Fruit fly (Drosophila melanogaster) whole organism, embryonic: Measurements from ENCODE around the gene CG6966.

Source experiments
- CG10979 ChIP-seq: fragments of 200-800 bp; sonication (Bioruptor generic); optimal IDR thresholded peaks from 2 replicates; lab custom pipeline; 2018; ENCODE audit warnings: missing biosample characterization, mild to moderate bottlenecking, missing genetic modification characterization, moderate library complexity
- CG11504 ChIP-seq: fragments of 200-800 bp; sonication (Bioruptor generic); optimal IDR thresholded peaks from 3 replicates; lab custom pipeline; 2019; ENCODE audit warnings: missing biosample characterization, mild to moderate bottlenecking, missing genetic modification characterization, moderate library complexity
- CG12769 ChIP-seq: fragments of 200-800 bp; sonication (Bioruptor generic); optimal IDR thresholded peaks from 2 replicates; lab custom pipeline; 2019; ENCODE audit warnings: missing biosample characterization, mild to moderate bottlenecking, missing genetic modification characterization, moderate library complexity
- CG13624 ChIP-seq: fragments of 200-800 bp; sonication (Bioruptor generic); optimal IDR thresholded peaks from 2 replicates; lab custom pipeline; 2016; ENCODE audit warnings: missing biosample characterization, missing genetic modification characterization
- CG14441 ChIP-seq: fragments of 200-800 bp; sonication (Bioruptor generic); IDR thresholded peaks from 2 replicates; pipeline ENCODE4 v1.3.6; 2022; ENCODE audit warnings: missing biosample characterization, missing genetic modification characterization
- CG1647 ChIP-seq: fragments of 200-800 bp; sonication (Bioruptor generic); optimal IDR thresholded peaks from 3 replicates; lab custom pipeline; 2016; ENCODE audit warnings: missing biosample characterization, missing genetic modification characterization
- CG17568 ChIP-seq: fragments of 200-800 bp; sonication (Bioruptor generic); optimal IDR thresholded peaks from 2 replicates; lab custom pipeline; 2018; ENCODE audit warnings: missing biosample characterization, mild to moderate bottlenecking, missing genetic modification characterization, moderate library complexity
- CG18619 ChIP-seq: fragments of 200-800 bp; sonication (Bioruptor generic); optimal IDR thresholded peaks from 3 replicates; lab custom pipeline; 2017; ENCODE audit warnings: missing biosample characterization, mild to moderate bottlenecking, missing genetic modification characterization
- CG2678 ChIP-seq: fragments of 200-800 bp; sonication (Bioruptor generic); optimal IDR thresholded peaks from 3 replicates; lab custom pipeline; 2019; ENCODE audit warnings: missing biosample characterization, mild to moderate bottlenecking, missing genetic modification characterization, moderate library complexity
- CG2875 ChIP-seq: fragments of 200-800 bp; sonication (Bioruptor generic); optimal IDR thresholded peaks from 2 replicates; lab custom pipeline; 2017; ENCODE audit warnings: missing biosample characterization, mild to moderate bottlenecking, missing genetic modification characterization, missing genetic modification reagents
- CG3065 ChIP-seq: fragments of 200-800 bp; sonication (Bioruptor generic); optimal IDR thresholded peaks from 2 replicates; lab custom pipeline; 2016; ENCODE audit warnings: missing biosample characterization, missing genetic modification characterization
- CG34422 ChIP-seq: fragments of 200-800 bp; sonication (Bioruptor generic); IDR thresholded peaks from 3 replicates; pipeline ENCODE4 v1.3.6; 2022; ENCODE audit warnings: missing biosample characterization, missing genetic modification characterization
- CG7786 ChIP-seq: fragments of 200-800 bp; sonication (Bioruptor generic); optimal IDR thresholded peaks from 2 replicates; lab custom pipeline; 2016; ENCODE audit warnings: missing biosample characterization, missing genetic modification characterization
- CG9727 ChIP-seq: fragments of 200-800 bp; sonication (Bioruptor generic); optimal IDR thresholded peaks from 3 replicates; lab custom pipeline; 2017; ENCODE audit warnings: missing biosample characterization, mild to moderate bottlenecking, missing genetic modification characterization
- CG9797 ChIP-seq: fragments of 200-800 bp; sonication (Bioruptor generic); optimal IDR thresholded peaks from 3 replicates; lab custom pipeline; 2018; ENCODE audit warnings: missing biosample characterization, mild to moderate bottlenecking, missing genetic modification characterization
- CG9932 ChIP-seq: fragments of 200-800 bp; sonication (Bioruptor generic); IDR thresholded peaks from 2 replicates; pipeline ENCODE4 v1.3.6; 2022; ENCODE audit warnings: missing biosample characterization, missing genetic modification characterization
- Eip74EF ChIP-seq, 2 experiments: fragments of 200-800 bp in 1 of 2; fragments of >200 bp in 1 of 2; sonication (Bioruptor generic) in 1 of 2; optimal IDR thresholded peaks; 2 replicates each; lab custom pipeline; 2017 to 2019; ENCODE audit warnings: missing biosample characterization in 2 of 2, missing genetic modification characterization in 2 of 2, mild to moderate bottlenecking in 1 of 2, moderate library complexity in 1 of 2
- Elba2 ChIP-seq: fragments of 200-800 bp; sonication (Bioruptor generic); optimal IDR thresholded peaks from 3 replicates; lab custom pipeline; 2016; ENCODE audit warnings: missing biosample characterization, missing genetic modification characterization
- Fer2 ChIP-seq: fragments of 200-800 bp; sonication (Bioruptor generic); optimal IDR thresholded peaks from 2 replicates; lab custom pipeline; 2018; ENCODE audit warnings: missing biosample characterization, mild to moderate bottlenecking, missing genetic modification characterization, moderate library complexity
- H2.0 ChIP-seq: fragments of 200-800 bp; sonication (Bioruptor generic); IDR thresholded peaks from 2 replicates; pipeline ENCODE4 v1.3.6; 2022; ENCODE audit warnings: missing biosample characterization, missing genetic modification characterization
- Lpt ChIP-seq: fragments of >200 bp; optimal IDR thresholded peaks from 2 replicates; lab custom pipeline; 2018; ENCODE audit warnings: missing biosample characterization, missing genetic modification characterization
- MTF-1 ChIP-seq: fragments of 200-800 bp; sonication (Bioruptor generic); optimal IDR thresholded peaks from 2 replicates; lab custom pipeline; 2018; ENCODE audit warnings: missing biosample characterization, mild to moderate bottlenecking, missing genetic modification characterization, borderline replicate concordance
- Max ChIP-seq: fragments of 200-800 bp; sonication (Bioruptor generic); optimal IDR thresholded peaks from 2 replicates; lab custom pipeline; 2016; ENCODE audit warnings: missing biosample characterization, mild to moderate bottlenecking, missing genetic modification characterization
- Meics ChIP-seq: fragments of 200-800 bp; sonication (Bioruptor generic); optimal IDR thresholded peaks from 2 replicates; lab custom pipeline; 2017; ENCODE audit warnings: missing biosample characterization, mild to moderate bottlenecking, missing genetic modification characterization
- Optix ChIP-seq: fragments of 200-800 bp; sonication (Bioruptor generic); IDR thresholded peaks from 3 replicates; pipeline ENCODE4 v1.3.6; 2022; ENCODE audit warnings: missing biosample characterization, missing genetic modification characterization
- Ptx1 ChIP-seq: fragments of 200-800 bp; sonication (Bioruptor generic); IDR thresholded peaks from 2 replicates; pipeline ENCODE4 v1.3.6; 2022; ENCODE audit warnings: missing biosample characterization, missing genetic modification characterization
- Ravus ChIP-seq: fragments of 200-800 bp; sonication (Bioruptor generic); IDR thresholded peaks from 2 replicates; pipeline ENCODE4 v1.3.6; 2022; ENCODE audit warnings: missing biosample characterization, missing genetic modification characterization
- Side ChIP-seq: fragments of 200-800 bp; sonication (Bioruptor generic); optimal IDR thresholded peaks from 2 replicates; lab custom pipeline; 2016; ENCODE audit warnings: missing biosample characterization, missing genetic modification characterization
- Sin3A ChIP-seq: fragments of >200 bp; optimal IDR thresholded peaks from 2 replicates; lab custom pipeline; 2018
- Tbp ChIP-seq: fragments of >200 bp; optimal IDR thresholded peaks from 2 replicates; lab custom pipeline; 2018; ENCODE audit warnings: missing biosample characterization, missing genetic modification characterization
- croc ChIP-seq: fragments of 200-800 bp; sonication (Bioruptor generic); conservative IDR thresholded peaks from 3 replicates; pipeline ENCODE4 v1.3.6; 2022; ENCODE audit warnings: missing biosample characterization, missing genetic modification characterization
- crol ChIP-seq: fragments of 200-800 bp; sonication (Bioruptor generic); IDR thresholded peaks from 2 replicates; pipeline ENCODE4 v1.3.6; 2022; ENCODE audit warnings: missing biosample characterization, missing genetic modification characterization
- dmrt99B ChIP-seq: fragments of 200-800 bp; sonication (Bioruptor generic); optimal IDR thresholded peaks from 2 replicates; lab custom pipeline; 2018; ENCODE audit warnings: missing biosample characterization, mild to moderate bottlenecking, missing genetic modification characterization, moderate library complexity
- fu2 ChIP-seq: fragments of 200-800 bp; sonication (Bioruptor generic); optimal IDR thresholded peaks from 2 replicates; lab custom pipeline; 2016; ENCODE audit warnings: missing biosample characterization, missing genetic modification characterization
- hb ChIP-seq: fragments of 200-800 bp; sonication (Bioruptor generic); IDR thresholded peaks from 3 replicates; pipeline ENCODE4 v1.3.6; 2022; ENCODE audit warnings: missing biosample characterization, missing genetic modification characterization; ENCODE audit not compliant: partially characterized antibody
- kah ChIP-seq: fragments of 200-800 bp; sonication (Bioruptor generic); optimal IDR thresholded peaks from 2 replicates; lab custom pipeline; 2018; ENCODE audit warnings: missing biosample characterization, mild to moderate bottlenecking, missing genetic modification characterization
- kay ChIP-seq: fragments of 200-800 bp; sonication (Bioruptor generic); optimal IDR thresholded peaks from 2 replicates; lab custom pipeline; 2016; ENCODE audit warnings: missing biosample characterization, missing genetic modification characterization
- lab ChIP-seq: fragments of 200-800 bp; sonication (Bioruptor generic); optimal IDR thresholded peaks from 3 replicates; lab custom pipeline; 2017; ENCODE audit warnings: missing biosample characterization, missing genetic modification characterization, mild to moderate bottlenecking, moderate library complexity, missing genetic modification reagents
- lbe ChIP-seq: fragments of 200-800 bp; sonication (Bioruptor generic); optimal IDR thresholded peaks from 2 replicates; lab custom pipeline; 2016; ENCODE audit warnings: missing biosample characterization, mild to moderate bottlenecking, missing genetic modification characterization
- lola ChIP-seq, 3 experiments: fragments of >200 bp in 2 of 3; fragments of 200-800 bp in 1 of 3; sonication (Bioruptor generic) in 1 of 3; optimal IDR thresholded peaks; 2 replicates each; lab custom pipeline; 2017 to 2019; ENCODE audit warnings: missing biosample characterization in 3 of 3, missing genetic modification characterization in 3 of 3, mild to moderate bottlenecking in 1 of 3, moderate library complexity in 1 of 3
- oc ChIP-seq: fragments of 200-800 bp; sonication (Bioruptor generic); optimal IDR thresholded peaks from 2 replicates; lab custom pipeline; 2018; ENCODE audit warnings: missing biosample characterization, mild to moderate bottlenecking, missing genetic modification characterization, moderate library complexity
- pan ChIP-seq, 4 experiments: fragments of >200 bp in 3 of 4; fragments of 200-800 bp in 1 of 4; sonication (Bioruptor generic) in 1 of 4; optimal IDR thresholded peaks in 3 of 4; IDR thresholded peaks in 1 of 4; 2 replicates each; pipeline versions ENCODE4 v1.3.6 to Lab custom; 2017 to 2022; ENCODE audit warnings: missing biosample characterization in 2 of 4, missing genetic modification characterization in 2 of 4, mixed read lengths in 1 of 4
- ranshi ChIP-seq: fragments of 200-800 bp; sonication (Bioruptor generic); IDR thresholded peaks from 2 replicates; pipeline ENCODE4 v1.3.6; 2022; ENCODE audit warnings: missing biosample characterization, missing genetic modification characterization
- rib ChIP-seq: fragments of 200-800 bp; sonication (Bioruptor generic); IDR thresholded peaks from 2 replicates; pipeline ENCODE4 v1.3.6; 2022; ENCODE audit warnings: missing biosample characterization, missing genetic modification characterization
- sd ChIP-seq: fragments of 200-800 bp; sonication (Bioruptor generic); optimal IDR thresholded peaks from 3 replicates; lab custom pipeline; 2018; ENCODE audit warnings: missing biosample characterization, mild to moderate bottlenecking, missing genetic modification characterization, moderate library complexity
- seq ChIP-seq: fragments of 200-800 bp; sonication (Bioruptor generic); IDR thresholded peaks from 2 replicates; pipeline ENCODE4 v1.3.6; 2022; ENCODE audit warnings: missing biosample characterization, missing genetic modification characterization
- tgo ChIP-seq: fragments of 200-800 bp; sonication (Bioruptor generic); IDR thresholded peaks from 3 replicates; pipeline ENCODE4 v1.3.6; 2022; ENCODE audit warnings: missing biosample characterization, missing genetic modification characterization
- unc-4 ChIP-seq: fragments of 200-800 bp; sonication (Bioruptor generic); IDR thresholded peaks from 2 replicates; pipeline ENCODE4 v1.3.6; 2022; ENCODE audit warnings: missing biosample characterization, missing genetic modification characterization; ENCODE audit not compliant: partially characterized antibody
- zen ChIP-seq: fragments of 200-800 bp; sonication (Bioruptor generic); optimal IDR thresholded peaks from 3 replicates; lab custom pipeline; 2018; ENCODE audit warnings: missing biosample characterization, mild to moderate bottlenecking, missing genetic modification characterization, moderate library complexity
- zfh1 ChIP-seq: fragments of 200-800 bp; sonication (Bioruptor generic); IDR thresholded peaks from 3 replicates; pipeline ENCODE4 v1.3.6; 2022; ENCODE audit warnings: missing biosample characterization, missing genetic modification characterization

Gene CG6966

DNA sequence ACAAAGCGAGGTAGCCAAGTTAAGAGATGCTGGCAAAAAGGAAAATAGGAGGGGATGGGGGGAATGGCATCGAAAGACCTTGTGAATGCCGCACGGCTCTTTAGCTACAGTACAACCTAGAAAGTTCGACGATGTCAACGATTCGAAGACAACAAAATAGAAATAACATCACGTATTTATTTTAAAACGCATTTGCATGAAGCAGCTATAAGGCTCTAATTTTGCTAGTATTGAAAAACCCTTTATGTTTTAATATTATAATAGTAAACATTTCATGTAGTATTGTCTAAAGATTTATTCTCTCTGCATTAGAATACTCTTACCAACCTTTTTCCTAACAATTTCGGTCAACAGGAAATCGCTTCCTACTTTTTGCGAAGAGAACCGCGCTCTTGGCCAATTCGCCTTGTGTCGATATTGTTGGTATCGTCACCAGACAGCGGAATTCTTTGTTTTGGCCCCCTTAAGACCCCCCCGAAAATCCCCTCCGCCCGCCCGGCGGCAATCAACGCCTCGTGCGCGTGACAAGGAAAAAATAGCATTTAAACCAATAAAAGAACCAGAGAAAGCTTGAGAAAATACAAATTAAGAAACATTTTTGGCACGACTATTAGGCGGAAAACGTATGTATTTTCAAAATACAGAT, 10.8 kb downstream of the CG6966 start (continued):
- TF ChIP-seq kay (GFP tag; lab: Kevin White, UChicago) = no peak
- no peak for TF ChIP-seq CG2875
- TF ChIP-seq CG18619 (GFP tag; lab: Kevin White, UChicago) = no peak
- TF ChIP-seq Elba2 (GFP tag; lab: Kevin White, UChicago) = no peak
- no peak for TF ChIP-seq unc-4 (GFP tag; lab: Robert Waterston, UW)
- no peak for TF ChIP-seq Side (GFP tag; lab: Kevin White, UChicago)
- no peak for TF ChIP-seq Max (GFP tag; lab: Kevin White, UChicago)
- TF ChIP-seq Ravus = no peak
- no peak for TF ChIP-seq hb (GFP tag; lab: Robert Waterston, UW)
- no peak for TF ChIP-seq CG3065
- no peak for TF ChIP-seq croc (GFP tag; lab: Robert Waterston, UW)
- TF ChIP-seq pan (optimal IDR thresholded peaks at IDR 0.05; lab: Kevin White, UChicago) = no peak
- no peak for TF ChIP-seq pan (GFP tag; optimal IDR thresholded peaks at IDR 0.05 in 1 of 2, IDR thresholded peaks at IDR 0.05 in 1 of 2)
- peak; percentile 58 for TF ChIP-seq CG9932 (GFP tag; lab: Robert Waterston, UW)
- TF ChIP-seq Meics (GFP tag; lab: Kevin White, UChicago) = peak; percentile 25
- no peak for TF ChIP-seq CG34422 (GFP tag; lab: Robert Waterston, UW)
- no peak for TF ChIP-seq H2.0
- TF ChIP-seq CG1647 (GFP tag; lab: Kevin White, UChicago) = no peak
- no peak for TF ChIP-seq CG10979
- no peak for TF ChIP-seq zfh1 (GFP tag; lab: Robert Waterston, UW)
- TF ChIP-seq Sin3A (lab: Kevin White, UChicago) = no peak
- TF ChIP-seq CG14441 (GFP tag; lab: Robert Waterston, UW) = no peak
- peak; percentile 40; the same call in 1 of the 2 replicates for TF ChIP-seq Ptx1 (GFP tag; lab: Robert Waterston, UW)
- no peak for TF ChIP-seq lbe (GFP tag; lab: Kevin White, UChicago)
- peak; percentile 62 for TF ChIP-seq crol (GFP tag; lab: Robert Waterston, UW)
- no peak for TF ChIP-seq Tbp (GFP tag; lab: Kevin White, UChicago)
- no peak for TF ChIP-seq seq (GFP tag; lab: Robert Waterston, UW)
- TF ChIP-seq CG9727 = no peak
- no peak for TF ChIP-seq CG13624
- no peak for TF ChIP-seq Fer2 (tag; lab: Kevin White, UChicago)
- TF ChIP-seq lab (GFP tag; lab: Kevin White, UChicago) = peak; percentile 24
- no peak for TF ChIP-seq CG7786
- TF ChIP-seq tgo (GFP tag; lab: Robert Waterston, UW) = no peak; the same call in 2 of the 3 replicates
- TF ChIP-seq zen (tag; lab: Kevin White, UChicago) = no peak
- TF ChIP-seq oc (tag; lab: Kevin White, UChicago) = no peak
- no peak for TF ChIP-seq Eip74EF (GFP tag; optimal IDR thresholded peaks at IDR 0.05; lab: Kevin White, UChicago)
- TF ChIP-seq rib (GFP tag; lab: Robert Waterston, UW) = 0 out of 2 replicates have a peak, but pooled peaks have one; percentile 9
- no peak for TF ChIP-seq lola (GFP tag; optimal IDR thresholded peaks at IDR 0.05; lab: Kevin White, UChicago)
- no peak for TF ChIP-seq kah
- TF ChIP-seq CG11504 (tag; lab: Kevin White, UChicago) = no peak
- TF ChIP-seq sd (tag; lab: Kevin White, UChicago) = peak; percentile 65
- peak; percentile 31 for TF ChIP-seq CG2678 (tag; lab: Kevin White, UChicago)
- peak; percentile 3 for TF ChIP-seq CG12769
- no peak for TF ChIP-seq CG9797 (GFP tag; lab: Kevin White, UChicago)
- TF ChIP-seq ranshi = no peak
- TF ChIP-seq Lpt (GFP tag; lab: Kevin White, UChicago) = no peak
- TF ChIP-seq fu2 = no peak
- TF ChIP-seq dmrt99B (tag; lab: Kevin White, UChicago) = no peak
- TF ChIP-seq MTF-1 (GFP tag; lab: Kevin White, UChicago) = no peak
- no peak for TF ChIP-seq Optix (GFP tag; lab: Robert Waterston, UW)
- no peak for TF ChIP-seq CG17568 (GFP tag; lab: Kevin White, UChicago)
